Fruit fly (Drosophila melanogaster): Measurements from ENCODE around the gene ND-13A.
A peak's percentile ranks its signal among the peaks of the same experiment; 100 is the strongest.

Gene ND-13A

dm6 chr2L:5086905-5087522, 13.1 kb downstream of the ND-13A start (continued):
- peak; percentile 68 for TF ChIP-seq fd85E (GFP tag; optimal IDR thresholded peaks at IDR 0.05)
- peak; percentile 79 for TF ChIP-seq CG16779 (tag; optimal IDR thresholded peaks at IDR 0.05)
- peak; percentile 91 for TF ChIP-seq Hr4 (GFP tag; optimal IDR thresholded peaks at IDR 0.05)
- TF ChIP-seq acj6 (GFP tag; optimal IDR thresholded peaks at IDR 0.05), result peak; percentile 90
- peak; percentile 78 for TF ChIP-seq Ets21C (GFP tag; optimal IDR thresholded peaks at IDR 0.05)
- TF ChIP-seq CG7368 (GFP tag; optimal IDR thresholded peaks at IDR 0.05), result peak; percentile 82
- TF ChIP-seq CG8632 (GFP tag; optimal IDR thresholded peaks at IDR 0.05), result peak; percentile 89
- peak; percentile 49 for TF ChIP-seq Eip93F (GFP tag; optimal IDR thresholded peaks at IDR 0.05)
- peak; percentile 75 for TF ChIP-seq CG11902 (GFP tag; optimal IDR thresholded peaks at IDR 0.05)
- TF ChIP-seq vri (GFP tag; optimal IDR thresholded peaks at IDR 0.05), result peak; percentile 72
- peak; percentile 81 for TF ChIP-seq CG1621 (tag; optimal IDR thresholded peaks at IDR 0.05)
- peak; percentile 81 for TF ChIP-seq CG4318 (GFP tag; optimal IDR thresholded peaks at IDR 0.05)
- TF ChIP-seq CG3032 (tag; optimal IDR thresholded peaks at IDR 0.05), result peak; percentile 80
- peak; percentile 86 for TF ChIP-seq Lpt (GFP tag; optimal IDR thresholded peaks at IDR 0.05)
- peak; percentile 98 for TF ChIP-seq Eip78C (GFP tag)
- peak; percentile 69 for TF ChIP-seq Gug (GFP tag; IDR thresholded peaks at IDR 0.05)
- TF ChIP-seq CG6276 (GFP tag; optimal IDR thresholded peaks at IDR 0.05), result peak; percentile 86
- TF ChIP-seq CG6163 (GFP tag; IDR thresholded peaks at IDR 0.05), result peak; percentile 81
- peak; percentile 57; the same call in 1 of the 2 replicates for TF ChIP-seq CG11294 (GFP tag; IDR thresholded peaks at IDR 0.05)
- peak; percentile 89 for TF ChIP-seq Sox102F (GFP tag; optimal IDR thresholded peaks at IDR 0.05)
- peak; percentile 82 for TF ChIP-seq CG15336 (GFP tag; IDR thresholded peaks at IDR 0.05)
- TF ChIP-seq ss (GFP tag; optimal IDR thresholded peaks at IDR 0.05), result peak; percentile 82 to 91
- peak; percentile 76 for TF ChIP-seq eg (GFP tag; IDR thresholded peaks at IDR 0.05)
- peak; percentile 86 for TF ChIP-seq Sox14 (GFP tag; optimal IDR thresholded peaks at IDR 0.05)
- TF ChIP-seq salr (GFP tag; optimal IDR thresholded peaks at IDR 0.05), result peak; percentile 71 to 88
- peak; percentile 86 for TF ChIP-seq Met (GFP tag; optimal IDR thresholded peaks at IDR 0.05)
- TF ChIP-seq OdsH (GFP tag; optimal IDR thresholded peaks at IDR 0.05), result peak; percentile 88
- TF ChIP-seq CG32006 (GFP tag; optimal IDR thresholded peaks at IDR 0.05), result peak; percentile 92
- peak; percentile 90 for TF ChIP-seq Eip75B (GFP tag; optimal IDR thresholded peaks at IDR 0.05)
- TF ChIP-seq topi (GFP tag; optimal IDR thresholded peaks at IDR 0.05), result peak; percentile 88
- TF ChIP-seq CG3919 (GFP tag; optimal IDR thresholded peaks at IDR 0.05), result peak; percentile 89
- peak; percentile 75 for TF ChIP-seq Sox15 (GFP tag; optimal IDR thresholded peaks at IDR 0.05)
- TF ChIP-seq CG8119 (GFP tag; IDR thresholded peaks at IDR 0.05), result peak; percentile 85
- peak; percentile 83 for TF ChIP-seq CG11762 (GFP tag; optimal IDR thresholded peaks at IDR 0.05; ENCODE audit: insufficient read depth)

dm6 chr2L:5085561-5085960, 14.5 kb downstream of the ND-13A start:
- TF ChIP-seq Ets21C (GFP tag; optimal IDR thresholded peaks at IDR 0.05), result no peak
- TF ChIP-seq OdsH (GFP tag; optimal IDR thresholded peaks at IDR 0.05), result peak; percentile 31
- peak; percentile 49 for TF ChIP-seq esn (GFP tag; optimal IDR thresholded peaks at IDR 0.05)
- TF ChIP-seq Ets96B (tag; optimal IDR thresholded peaks at IDR 0.05), result peak; percentile 13
- no peak for TF ChIP-seq fkh (GFP tag; optimal IDR thresholded peaks at IDR 0.05)
- TF ChIP-seq Hr39 (GFP tag; optimal IDR thresholded peaks at IDR 0.05), result peak; percentile 14
- no peak for TF ChIP-seq ss (GFP tag; optimal IDR thresholded peaks at IDR 0.05)
- TF ChIP-seq dac (GFP tag; optimal IDR thresholded peaks at IDR 0.05), result no peak
- TF ChIP-seq CG8119 (GFP tag; IDR thresholded peaks at IDR 0.05), result peak; percentile 49; the same call in 1 of the 3 replicates
- TF ChIP-seq salr (GFP tag; optimal IDR thresholded peaks at IDR 0.05), result peak in 1 of 2 experiments; percentile 9
- TF ChIP-seq CG6792 (GFP tag; optimal IDR thresholded peaks at IDR 0.05), result no peak
- TF ChIP-seq CG31627 (GFP tag; optimal IDR thresholded peaks at IDR 0.05), result peak; percentile 20
- peak; percentile 12 for TF ChIP-seq CG4318 (GFP tag; optimal IDR thresholded peaks at IDR 0.05)
- peak; percentile 34 for TF ChIP-seq cyc (GFP tag; optimal IDR thresholded peaks at IDR 0.05)
- TF ChIP-seq CG1621 (tag; optimal IDR thresholded peaks at IDR 0.05), result no peak
- peak; percentile 43 for TF ChIP-seq Met (GFP tag; optimal IDR thresholded peaks at IDR 0.05)
- no peak for TF ChIP-seq CG3919 (GFP tag; optimal IDR thresholded peaks at IDR 0.05)
- peak; percentile 79 for TF ChIP-seq CG15336 (GFP tag; IDR thresholded peaks at IDR 0.05)
- no peak for TF ChIP-seq CG16779 (tag; optimal IDR thresholded peaks at IDR 0.05)
- peak; percentile 45 for TF ChIP-seq CG8632 (GFP tag; optimal IDR thresholded peaks at IDR 0.05)
- peak; percentile 73 for TF ChIP-seq svp (GFP tag)
- peak; percentile 57 for TF ChIP-seq Eip78C (GFP tag)
- peak; percentile 37 for TF ChIP-seq achi (GFP tag; optimal IDR thresholded peaks at IDR 0.05)
- TF ChIP-seq pdm3 (GFP tag; optimal IDR thresholded peaks at IDR 0.05), result peak; percentile 32
- TF ChIP-seq CG9139 (GFP tag; optimal IDR thresholded peaks at IDR 0.05), result no peak
- TF ChIP-seq CG10631 (GFP tag; optimal IDR thresholded peaks at IDR 0.05), result peak; percentile 35
- TF ChIP-seq CG11294 (GFP tag; IDR thresholded peaks at IDR 0.05), result peak; percentile 19; the same call in 1 of the 2 replicates
- TF ChIP-seq Blimp-1 (GFP tag; optimal IDR thresholded peaks at IDR 0.05), result no peak
- no peak for TF ChIP-seq CG8319 (GFP tag; optimal IDR thresholded peaks at IDR 0.05)
- no peak for TF ChIP-seq Sox15 (GFP tag; optimal IDR thresholded peaks at IDR 0.05)
